Worm (Caenorhabditis elegans) whole organism, late embryonic: Measurements from ENCODE around the gene lron-13.

Source experiments
- C08G9.2 ChIP-seq: sonication (generic microtip); optimal IDR thresholded peaks from 2 replicates; lab custom pipeline; 2016; ENCODE audit warnings: mild to moderate bottlenecking, missing genetic modification characterization, moderate library complexity, missing compliant biosample characterization
- C38D4.7 ChIP-seq: fragments of 200-800 bp; sonication (Bioruptor generic); optimal IDR thresholded peaks from 2 replicates; lab custom pipeline; 2018; ENCODE audit warnings: mild to moderate bottlenecking, missing genetic modification characterization, moderate library complexity, missing compliant biosample characterization
- F13H6.1 ChIP-seq: sonication (generic microtip); optimal IDR thresholded peaks from 2 replicates; lab custom pipeline; 2016; ENCODE audit warnings: missing genetic modification characterization, missing compliant biosample characterization
- K09A11.1 ChIP-seq: sonication (generic microtip); optimal IDR thresholded peaks from 2 replicates; lab custom pipeline; 2017; ENCODE audit warnings: antibody characterized with exemption, mild to moderate bottlenecking, missing genetic modification characterization, missing compliant biosample characterization; ENCODE audit not compliant: insufficient read depth
- T23F11.4 ChIP-seq: fragments of 200-800 bp; sonication (Bioruptor generic); optimal IDR thresholded peaks from 2 replicates; lab custom pipeline; 2018; ENCODE audit warnings: mild to moderate bottlenecking, missing genetic modification characterization, missing compliant biosample characterization
- Y22D7AL.16 ChIP-seq: sonication (generic microtip); optimal IDR thresholded peaks from 2 replicates; lab custom pipeline; 2016; ENCODE audit warnings: missing genetic modification characterization, missing compliant biosample characterization
- ceh-14 ChIP-seq: sonication (generic microtip); optimal IDR thresholded peaks from 2 replicates; lab custom pipeline; 2016; ENCODE audit warnings: missing genotype, missing genetic modification characterization, missing compliant biosample characterization
- ceh-18 ChIP-seq: sonication (generic microtip); optimal IDR thresholded peaks from 2 replicates; lab custom pipeline; 2016; ENCODE audit warnings: missing genetic modification characterization, missing compliant biosample characterization
- ceh-19 ChIP-seq: fragments of 200-800 bp; sonication (Bioruptor generic); optimal IDR thresholded peaks from 2 replicates; lab custom pipeline; 2018; ENCODE audit warnings: mild to moderate bottlenecking, missing genetic modification characterization, missing compliant biosample characterization
- ceh-22 ChIP-seq: sonication (generic microtip); optimal IDR thresholded peaks from 2 replicates; lab custom pipeline; 2017; ENCODE audit warnings: missing biosample characterization, missing genetic modification characterization
- ceh-30 ChIP-seq: fragments of 150-350 bp; optimal IDR thresholded peaks from 2 replicates; lab custom pipeline; 2014; ENCODE audit warnings: missing biosample characterization, missing genetic modification characterization
- ceh-31 ChIP-seq: sonication (generic microtip); optimal IDR thresholded peaks from 2 replicates; lab custom pipeline; 2016; ENCODE audit warnings: missing genetic modification characterization, missing compliant biosample characterization
- ceh-34 ChIP-seq: sonication (generic microtip); optimal IDR thresholded peaks from 2 replicates; lab custom pipeline; 2016; ENCODE audit warnings: mild to moderate bottlenecking, missing genetic modification characterization, missing compliant biosample characterization
- ceh-48 ChIP-seq: sonication (generic microtip); optimal IDR thresholded peaks from 2 replicates; lab custom pipeline; 2016; ENCODE audit warnings: missing genetic modification characterization, inconsistent platforms, missing compliant biosample characterization
- ceh-6 ChIP-seq: fragments of 200-800 bp; sonication (Bioruptor generic); optimal IDR thresholded peaks from 2 replicates; lab custom pipeline; 2018; ENCODE audit warnings: mild to moderate bottlenecking, missing genetic modification characterization, missing compliant biosample characterization
- ceh-9 ChIP-seq: sonication (generic microtip); optimal IDR thresholded peaks from 2 replicates; lab custom pipeline; 2016; ENCODE audit warnings: mild to moderate bottlenecking, missing genetic modification characterization, inconsistent platforms, missing compliant biosample characterization
- che-1 ChIP-seq: sonication (generic microtip); optimal IDR thresholded peaks from 2 replicates; lab custom pipeline; 2016; ENCODE audit warnings: mild to moderate bottlenecking, missing genetic modification characterization, missing compliant biosample characterization
- dve-1 ChIP-seq: sonication (generic microtip); optimal IDR thresholded peaks from 2 replicates; lab custom pipeline; 2017; ENCODE audit warnings: antibody characterized with exemption, mild to moderate bottlenecking, missing genetic modification characterization, missing compliant biosample characterization
- elt-2 ChIP-seq: sonication (generic microtip); optimal IDR thresholded peaks from 2 replicates; lab custom pipeline; 2016; ENCODE audit warnings: missing genetic modification reagents, missing genetic modification characterization, missing compliant biosample characterization
- fax-1 ChIP-seq: sonication (generic microtip); optimal IDR thresholded peaks from 2 replicates; lab custom pipeline; 2016; ENCODE audit warnings: missing genotype, missing genetic modification characterization, missing compliant biosample characterization
- fkh-10 ChIP-seq: fragments of 150-350 bp; optimal IDR thresholded peaks from 2 replicates; lab custom pipeline; 2014; ENCODE audit warnings: missing biosample characterization, missing genetic modification reagents, missing genetic modification characterization
- gmeb-2 ChIP-seq: sonication (generic microtip); optimal IDR thresholded peaks from 2 replicates; lab custom pipeline; 2016; ENCODE audit warnings: missing genetic modification characterization, inconsistent platforms, missing compliant biosample characterization
- hlh-13 ChIP-seq: fragments of 200-800 bp; sonication (Bioruptor generic); optimal IDR thresholded peaks from 2 replicates; lab custom pipeline; 2018; ENCODE audit warnings: mild to moderate bottlenecking, missing genetic modification characterization, missing compliant biosample characterization
- hlh-30 ChIP-seq: sonication (generic microtip); optimal IDR thresholded peaks from 2 replicates; lab custom pipeline; 2017; ENCODE audit warnings: antibody characterized with exemption, missing genetic modification characterization, missing compliant biosample characterization; ENCODE audit not compliant: insufficient read depth
- hlh-6 ChIP-seq: sonication (generic microtip); optimal IDR thresholded peaks from 2 replicates; lab custom pipeline; 2016; ENCODE audit warnings: missing genotype, missing genetic modification characterization, missing compliant biosample characterization
- hlh-8 ChIP-seq: sonication (generic microtip); optimal IDR thresholded peaks from 2 replicates; lab custom pipeline; 2016; ENCODE audit warnings: missing genotype, missing genetic modification characterization, missing compliant biosample characterization
- lim-6 ChIP-seq: sonication (generic microtip); optimal IDR thresholded peaks from 2 replicates; lab custom pipeline; 2016; ENCODE audit warnings: missing genetic modification characterization, missing compliant biosample characterization
- mec-3 ChIP-seq: sonication (generic microtip); optimal IDR thresholded peaks from 2 replicates; lab custom pipeline; 2016; ENCODE audit warnings: borderline replicate concordance, missing genetic modification characterization, missing compliant biosample characterization
- nfya-1 ChIP-seq: sonication (generic microtip); optimal IDR thresholded peaks from 2 replicates; lab custom pipeline; 2017; ENCODE audit warnings: missing genetic modification characterization, mild to moderate bottlenecking, missing compliant biosample characterization, antibody characterized with exemption, moderate library complexity
- nhr-11 ChIP-seq: fragments of 150-350 bp; optimal IDR thresholded peaks from 2 replicates; lab custom pipeline; 2014; ENCODE audit warnings: missing biosample characterization, missing genetic modification characterization
- nhr-232 ChIP-seq: sonication (generic microtip); optimal IDR thresholded peaks from 2 replicates; lab custom pipeline; 2016; ENCODE audit warnings: missing genetic modification characterization, missing compliant biosample characterization
- npax-4 ChIP-seq: sonication (generic microtip); optimal IDR thresholded peaks from 2 replicates; lab custom pipeline; 2016; ENCODE audit warnings: missing genetic modification characterization, missing compliant biosample characterization
- pag-3 ChIP-seq: sonication (generic microtip); optimal IDR thresholded peaks from 2 replicates; lab custom pipeline; 2016; ENCODE audit warnings: missing compliant biosample characterization, missing genetic modification characterization, borderline replicate concordance
- pat-9 ChIP-seq: fragments of 200-800 bp; sonication (Bioruptor generic); optimal IDR thresholded peaks from 2 replicates; lab custom pipeline; 2018; ENCODE audit warnings: mild to moderate bottlenecking, missing genetic modification characterization, moderate library complexity, missing compliant biosample characterization
- pax-1 ChIP-seq: fragments of 150-350 bp; optimal IDR thresholded peaks from 2 replicates; lab custom pipeline; 2014; ENCODE audit warnings: missing biosample characterization, missing genetic modification characterization
- pha-4 ChIP-seq: fragments of 150-350 bp; optimal IDR thresholded peaks from 2 replicates; lab custom pipeline; 2018; ENCODE audit warnings: missing biosample characterization, missing genetic modification reagents, missing genetic modification characterization
- pqm-1 ChIP-seq: sonication (generic microtip); optimal IDR thresholded peaks from 2 replicates; lab custom pipeline; 2016; ENCODE audit warnings: missing genetic modification characterization, missing compliant biosample characterization
- pros-1 ChIP-seq: fragments of 150-350 bp; optimal IDR thresholded peaks from 2 replicates; lab custom pipeline; 2014; ENCODE audit warnings: missing biosample characterization, missing genetic modification reagents, missing genetic modification characterization
- ref-2 ChIP-seq: sonication (generic microtip); optimal IDR thresholded peaks from 2 replicates; lab custom pipeline; 2016; ENCODE audit warnings: missing genetic modification characterization, missing compliant biosample characterization
- rnt-1 ChIP-seq: sonication (generic microtip); optimal IDR thresholded peaks from 2 replicates; lab custom pipeline; 2016; ENCODE audit warnings: missing genetic modification characterization, missing compliant biosample characterization
- sox-4 ChIP-seq: sonication (generic microtip); optimal IDR thresholded peaks from 2 replicates; lab custom pipeline; 2017; ENCODE audit warnings: mild to moderate bottlenecking, missing genetic modification characterization, inconsistent platforms, missing compliant biosample characterization
- syd-9 ChIP-seq: sonication (generic microtip); optimal IDR thresholded peaks from 2 replicates; lab custom pipeline; 2016; ENCODE audit warnings: mild to moderate bottlenecking, missing genetic modification characterization, moderate library complexity, missing compliant biosample characterization
- tbx-7 ChIP-seq: sonication (generic microtip); optimal IDR thresholded peaks from 2 replicates; lab custom pipeline; 2016; ENCODE audit warnings: missing genotype, missing genetic modification characterization, missing compliant biosample characterization
- ttx-3 ChIP-seq: sonication (generic microtip); optimal IDR thresholded peaks from 2 replicates; lab custom pipeline; 2016; ENCODE audit warnings: missing genetic modification reagents, missing genetic modification characterization, missing compliant biosample characterization
- unc-42 ChIP-seq: sonication (generic microtip); optimal IDR thresholded peaks from 2 replicates; lab custom pipeline; 2016; ENCODE audit warnings: missing genotype, missing genetic modification characterization, missing compliant biosample characterization
- zip-5 ChIP-seq: sonication (generic microtip); optimal IDR thresholded peaks from 2 replicates; lab custom pipeline; 2016; ENCODE audit warnings: missing genetic modification characterization, missing compliant biosample characterization

The lron-13 gene

DNA sequence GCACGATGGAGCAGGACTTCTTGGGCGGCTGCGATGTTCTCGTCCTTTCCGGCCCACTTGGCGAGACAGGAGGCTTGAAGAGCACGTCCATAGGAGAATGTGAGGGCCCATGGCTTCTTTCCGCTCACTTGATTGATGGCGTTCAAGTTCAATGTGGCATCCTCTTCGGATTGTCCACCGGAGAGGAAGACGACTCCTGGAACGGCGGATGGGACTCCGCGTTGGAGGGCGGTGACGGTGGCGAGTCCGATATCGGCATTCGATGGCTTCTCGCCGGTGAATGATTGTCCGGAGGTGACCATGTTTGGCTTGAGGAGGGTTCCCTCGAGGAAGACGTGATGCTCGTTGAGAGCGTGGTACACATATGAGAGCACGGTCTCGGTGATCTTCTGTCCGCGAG lies 36.3 kb downstream of the lron-13 start:
- no peak for TF ChIP-seq zip-5
- no peak for TF ChIP-seq gmeb-2 (tag; lab: Kevin White, UChicago)
- TF ChIP-seq fkh-10: no peak
- TF ChIP-seq F13H6.1 (tag; lab: Kevin White, UChicago): no peak
- TF ChIP-seq lim-6 (tag; lab: Kevin White, UChicago): no peak
- TF ChIP-seq, all 69 proteins: peak for 0

DNA sequence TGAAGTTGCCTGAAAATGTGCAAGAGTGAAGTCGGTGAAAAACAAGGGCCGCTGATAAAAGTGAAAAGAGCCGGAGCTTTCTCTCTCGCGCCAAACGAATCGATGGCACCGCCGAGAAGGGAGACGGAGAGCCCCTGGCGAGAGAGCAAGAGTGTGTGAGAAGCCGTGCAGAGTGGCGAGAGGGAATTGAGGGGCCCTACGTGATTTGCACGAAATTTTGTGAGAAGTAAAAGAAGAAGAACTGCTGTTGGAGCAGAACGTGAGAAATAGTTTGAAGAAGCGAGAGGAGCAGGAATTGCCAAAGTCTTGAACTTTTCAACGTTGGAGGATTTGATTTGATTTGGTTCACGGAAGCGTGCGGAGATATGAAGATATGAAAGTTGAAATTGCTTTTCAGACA lies 37.7 kb downstream of the lron-13 start, which contains the start of gene aldo-1:
TSS of gene aldo-1 (minus strand) at position 9 of the 400 bp plus-strand sequence.
- TF ChIP-seq ceh-14 (tag; lab: Kevin White, UChicago): no peak
- TF ChIP-seq che-1: no peak
- TF ChIP-seq ceh-31 (tag; lab: Kevin White, UChicago): peak; percentile 54
- TF ChIP-seq syd-9: peak; percentile 62
- TF ChIP-seq hlh-8 (tag; lab: Kevin White, UChicago): no peak
- TF ChIP-seq nhr-11 (tag; lab: Kevin White, UChicago): no peak
- no peak for TF ChIP-seq pqm-1
- TF ChIP-seq Y22D7AL.16 (tag; lab: Kevin White, UChicago): no peak
- TF ChIP-seq F13H6.1 (tag; lab: Kevin White, UChicago): no peak
- no peak for TF ChIP-seq C38D4.7 (GFP tag; lab: Kevin White, UChicago)
- TF ChIP-seq fkh-10: no peak
- no peak for TF ChIP-seq zip-5
- no peak for TF ChIP-seq nhr-232
- no peak for TF ChIP-seq elt-2
- no peak for TF ChIP-seq pros-1
- TF ChIP-seq ceh-30 (tag; lab: Kevin White, UChicago): no peak
- TF ChIP-seq K09A11.1 (tag; lab: Kevin White, UChicago): no peak
- peak; percentile 88 for TF ChIP-seq unc-42 (tag; lab: Kevin White, UChicago)
- TF ChIP-seq gmeb-2 (tag; lab: Kevin White, UChicago): no peak
- TF ChIP-seq lim-6 (tag; lab: Kevin White, UChicago): no peak
- no peak for TF ChIP-seq ceh-22 (tag; lab: Kevin White, UChicago)
- no peak for TF ChIP-seq sox-4 (tag; lab: Kevin White, UChicago)
- peak; percentile 38 for TF ChIP-seq ceh-34 (tag; lab: Kevin White, UChicago)
- TF ChIP-seq ceh-9 (tag; lab: Kevin White, UChicago): no peak
- peak; percentile 51 for TF ChIP-seq nfya-1 (tag; lab: Kevin White, UChicago)
- TF ChIP-seq ref-2 (tag; lab: Kevin White, UChicago): no peak
- no peak for TF ChIP-seq pha-4 (tag; lab: Kevin White, UChicago)
- peak; percentile 24 for TF ChIP-seq hlh-6 (tag; lab: Kevin White, UChicago)
- no peak for TF ChIP-seq hlh-13 (GFP tag; lab: Kevin White, UChicago)
- no peak for TF ChIP-seq dve-1 (tag; lab: Kevin White, UChicago)
- no peak for TF ChIP-seq tbx-7 (tag; lab: Kevin White, UChicago)
- no peak for TF ChIP-seq pat-9
- no peak for TF ChIP-seq fax-1 (tag; lab: Kevin White, UChicago)
- no peak for TF ChIP-seq ttx-3 (tag; lab: Kevin White, UChicago)
- TF ChIP-seq ceh-19 (GFP tag; lab: Kevin White, UChicago): no peak
- TF ChIP-seq pag-3 (tag; lab: Kevin White, UChicago): no peak
- no peak for TF ChIP-seq pax-1 (tag; lab: Kevin White, UChicago)
- no peak for TF ChIP-seq npax-4 (tag; lab: Kevin White, UChicago)
- no peak for TF ChIP-seq ceh-48
- TF ChIP-seq ceh-18 (tag; lab: Kevin White, UChicago): peak; percentile 58
- no peak for TF ChIP-seq ceh-6 (GFP tag; lab: Kevin White, UChicago)
- no peak for TF ChIP-seq rnt-1
- no peak for TF ChIP-seq C08G9.2 (tag; lab: Kevin White, UChicago)
- TF ChIP-seq T23F11.4 (GFP tag; lab: Kevin White, UChicago): no peak
- no peak for TF ChIP-seq hlh-30 (tag; lab: Kevin White, UChicago)
- peak; percentile 48 for TF ChIP-seq mec-3 (tag; lab: Kevin White, UChicago)
